Fruit fly (Drosophila melanogaster) whole organism, embryonic: ENCODE data around the gene Eip75B.

ENCODE experiments used
- Adf1 ChIP-seq: fragments of 200-800 bp; sonication (Bioruptor generic); IDR thresholded peaks from 2 replicates; pipeline ENCODE4 v1.3.6; 2022; ENCODE audit warnings: missing biosample characterization, missing genetic modification characterization
- Awh ChIP-seq: fragments of 200-800 bp; sonication (Bioruptor generic); IDR thresholded peaks from 2 replicates; pipeline ENCODE4, ENCODE4 v1.3.6; 2022; ENCODE audit warnings: missing biosample characterization, missing genetic modification characterization
- BtbVII ChIP-seq: fragments of 200-800 bp; sonication (Bioruptor generic); optimal IDR thresholded peaks from 3 replicates; lab custom pipeline; 2017; ENCODE audit warnings: missing biosample characterization, mild to moderate bottlenecking, missing genetic modification characterization
- CG10267 ChIP-seq: fragments of 200-800 bp; sonication (Bioruptor generic); optimal IDR thresholded peaks from 2 replicates; lab custom pipeline; 2018; ENCODE audit warnings: missing biosample characterization, mild to moderate bottlenecking, missing genetic modification characterization, moderate library complexity
- CG10654 ChIP-seq: fragments of 200-800 bp; sonication (Bioruptor generic); optimal IDR thresholded peaks from 2 replicates; lab custom pipeline; 2016; ENCODE audit warnings: missing biosample characterization, missing genetic modification characterization
- CG10959 ChIP-seq: fragments of 200-800 bp; sonication (Bioruptor generic); IDR thresholded peaks from 2 replicates; pipeline ENCODE4 v1.3.6; 2022; ENCODE audit warnings: missing biosample characterization, missing genetic modification characterization
- CG10979 ChIP-seq: fragments of 200-800 bp; sonication (Bioruptor generic); optimal IDR thresholded peaks from 2 replicates; lab custom pipeline; 2018; ENCODE audit warnings: missing biosample characterization, mild to moderate bottlenecking, missing genetic modification characterization, moderate library complexity
- CG12219 ChIP-seq: fragments of 200-800 bp; sonication (Bioruptor generic); optimal IDR thresholded peaks from 3 replicates; lab custom pipeline; 2018; ENCODE audit warnings: missing biosample characterization, mild to moderate bottlenecking, missing genetic modification characterization
- CG12299 ChIP-seq: fragments of 200-800 bp; sonication (Bioruptor generic); optimal IDR thresholded peaks from 2 replicates; lab custom pipeline; 2018; ENCODE audit warnings: missing biosample characterization, mild to moderate bottlenecking, missing genetic modification characterization
- CG1233 ChIP-seq: fragments of 200-800 bp; sonication (Bioruptor generic); optimal IDR thresholded peaks from 4 replicates; lab custom pipeline; 2018; ENCODE audit warnings: missing biosample characterization, mild to moderate bottlenecking, missing genetic modification characterization
- CG13624 ChIP-seq: fragments of 200-800 bp; sonication (Bioruptor generic); optimal IDR thresholded peaks from 2 replicates; lab custom pipeline; 2016; ENCODE audit warnings: missing biosample characterization, missing genetic modification characterization
- CG14050 ChIP-seq: fragments of 200-800 bp; sonication (Bioruptor generic); IDR thresholded peaks from 3 replicates; pipeline ENCODE4 v1.3.6; 2022; ENCODE audit warnings: missing biosample characterization, missing genetic modification characterization
- CG15011 ChIP-seq: fragments of 200-800 bp; sonication (Bioruptor generic); optimal IDR thresholded peaks from 3 replicates; lab custom pipeline; 2018; ENCODE audit warnings: missing biosample characterization, mild to moderate bottlenecking, missing genetic modification characterization
- CG15269 ChIP-seq: fragments of 200-800 bp; sonication (Bioruptor generic); optimal IDR thresholded peaks from 2 replicates; lab custom pipeline; 2018; ENCODE audit warnings: missing biosample characterization, mild to moderate bottlenecking, missing genetic modification characterization, moderate library complexity
- CG18619 ChIP-seq: fragments of 200-800 bp; sonication (Bioruptor generic); optimal IDR thresholded peaks from 3 replicates; lab custom pipeline; 2017; ENCODE audit warnings: missing biosample characterization, mild to moderate bottlenecking, missing genetic modification characterization
- CG3065 ChIP-seq: fragments of 200-800 bp; sonication (Bioruptor generic); optimal IDR thresholded peaks from 2 replicates; lab custom pipeline; 2016; ENCODE audit warnings: missing biosample characterization, missing genetic modification characterization
- CG3281 ChIP-seq: fragments of 200-800 bp; sonication (Bioruptor generic); optimal IDR thresholded peaks from 3 replicates; lab custom pipeline; 2017; ENCODE audit warnings: missing biosample characterization, mild to moderate bottlenecking, missing genetic modification characterization
- CG3847 ChIP-seq: fragments of 200-800 bp; sonication (Bioruptor generic); IDR thresholded peaks from 2 replicates; pipeline ENCODE4 v1.3.6; 2022; ENCODE audit warnings: missing biosample characterization, missing genetic modification characterization
- CG4360 ChIP-seq: fragments of 200-800 bp; sonication (Bioruptor generic); IDR thresholded peaks from 2 replicates; pipeline ENCODE4 v1.3.6; 2022; ENCODE audit warnings: missing biosample characterization, missing genetic modification characterization
- CG6791 ChIP-seq: fragments of 200-800 bp; sonication (Bioruptor generic); IDR thresholded peaks from 3 replicates; pipeline ENCODE4 v1.3.6; 2022; ENCODE audit warnings: missing biosample characterization, missing genetic modification characterization; ENCODE audit not compliant: partially characterized antibody
- CG6813 ChIP-seq: fragments of 200-800 bp; sonication (Bioruptor generic); optimal IDR thresholded peaks from 2 replicates; lab custom pipeline; 2017; ENCODE audit warnings: missing biosample characterization, missing genetic modification characterization, mild to moderate bottlenecking, moderate library complexity, missing genetic modification reagents
- CG8924 ChIP-seq: fragments of 200-800 bp; optimal IDR thresholded peaks from 3 replicates; lab custom pipeline; 2019; ENCODE audit warnings: missing biosample characterization, mild to moderate bottlenecking, missing genetic modification characterization, moderate library complexity
- Dbx ChIP-seq: fragments of 200-800 bp; sonication (Bioruptor generic); IDR thresholded peaks from 3 replicates; pipeline ENCODE4 v1.3.6; 2022; ENCODE audit warnings: missing biosample characterization, missing genetic modification characterization
- Drgx ChIP-seq: fragments of 200-800 bp; sonication (Bioruptor generic); IDR thresholded peaks from 2 replicates; pipeline ENCODE4 v1.3.6; 2022; ENCODE audit warnings: missing biosample characterization, missing genetic modification characterization
- Ets65A ChIP-seq: fragments of 200-800 bp; sonication (Bioruptor generic); peaks from one replicate; lab custom pipeline; 2016; ENCODE audit warnings: missing biosample characterization, missing genetic modification characterization
- GATAe ChIP-seq: fragments of 200-800 bp; sonication (Bioruptor generic); conservative IDR thresholded peaks from 2 replicates; pipeline ENCODE4 v1.3.6; 2022; ENCODE audit warnings: missing biosample characterization, missing genetic modification characterization
- Hr51 ChIP-seq, 2 experiments: fragments of 200-800 bp; sonication (Bioruptor generic); optimal IDR thresholded peaks; 2 replicates in 1 of 2; 3 replicates in 1 of 2; lab custom pipeline; 2016 to 2018; ENCODE audit warnings: missing biosample characterization in 2 of 2, missing genetic modification characterization in 2 of 2, mild to moderate bottlenecking in 1 of 2, moderate library complexity in 1 of 2
- Hr78 ChIP-seq, 2 experiments: fragments of 200-800 bp in 1 of 2; fragments of >200 bp in 1 of 2; sonication (Bioruptor generic) in 1 of 2; optimal IDR thresholded peaks; 2 replicates each; lab custom pipeline; 2017 to 2019; ENCODE audit warnings: missing biosample characterization in 2 of 2, missing genetic modification characterization in 2 of 2, mild to moderate bottlenecking in 1 of 2, moderate library complexity in 1 of 2
- Nf-YA ChIP-seq: fragments of 200-800 bp; sonication (Bioruptor generic); IDR thresholded peaks from 2 replicates; pipeline ENCODE4 v1.3.6; 2022; ENCODE audit warnings: missing biosample characterization, missing genetic modification characterization
- Nf-YC ChIP-seq: fragments of 200-800 bp; optimal IDR thresholded peaks from 3 replicates; lab custom pipeline; 2019; ENCODE audit warnings: missing biosample characterization, mild to moderate bottlenecking, missing genetic modification characterization, moderate library complexity
- Ptx1 ChIP-seq: fragments of 200-800 bp; sonication (Bioruptor generic); IDR thresholded peaks from 2 replicates; pipeline ENCODE4 v1.3.6; 2022; ENCODE audit warnings: missing biosample characterization, missing genetic modification characterization
- Rfx ChIP-seq: fragments of 200-800 bp; sonication (Bioruptor generic); IDR thresholded peaks from 2 replicates; pipeline ENCODE4 v1.3.6; 2022; ENCODE audit warnings: missing biosample characterization, missing genetic modification characterization
- az2 ChIP-seq: fragments of 200-800 bp; sonication (Bioruptor generic); optimal IDR thresholded peaks from 3 replicates; lab custom pipeline; 2016; ENCODE audit warnings: missing biosample characterization, missing genetic modification characterization
- corto ChIP-seq: fragments of 200-800 bp; sonication (Bioruptor generic); optimal IDR thresholded peaks from 2 replicates; lab custom pipeline; 2016; ENCODE audit warnings: missing biosample characterization, mild to moderate bottlenecking, missing genetic modification characterization, moderate library complexity
- crc ChIP-seq: fragments of 200-800 bp; sonication (Bioruptor generic); optimal IDR thresholded peaks from 2 replicates; lab custom pipeline; 2016; ENCODE audit warnings: missing biosample characterization, missing genetic modification characterization
- en ChIP-seq: fragments of 200-800 bp; sonication (Bioruptor generic); optimal IDR thresholded peaks from 2 replicates; lab custom pipeline; 2016; ENCODE audit warnings: missing biosample characterization, missing genetic modification characterization
- gro ChIP-seq: fragments of 200-800 bp; sonication (Bioruptor generic); optimal IDR thresholded peaks from 2 replicates; lab custom pipeline; 2016; ENCODE audit warnings: missing biosample characterization, missing genetic modification characterization
- inv ChIP-seq: fragments of 200-800 bp; sonication (Bioruptor generic); IDR thresholded peaks from 2 replicates; pipeline ENCODE4 v1.3.6; 2022; ENCODE audit warnings: missing biosample characterization, missing genetic modification characterization; ENCODE audit not compliant: partially characterized antibody
- lab ChIP-seq: fragments of 200-800 bp; sonication (Bioruptor generic); optimal IDR thresholded peaks from 3 replicates; lab custom pipeline; 2017; ENCODE audit warnings: missing biosample characterization, missing genetic modification characterization, mild to moderate bottlenecking, moderate library complexity, missing genetic modification reagents
- lbe ChIP-seq: fragments of 200-800 bp; sonication (Bioruptor generic); optimal IDR thresholded peaks from 2 replicates; lab custom pipeline; 2016; ENCODE audit warnings: missing biosample characterization, mild to moderate bottlenecking, missing genetic modification characterization
- lmd ChIP-seq: fragments of 200-800 bp; sonication (Bioruptor generic); IDR thresholded peaks from 2 replicates; pipeline ENCODE4 v1.3.6; 2022; ENCODE audit warnings: missing biosample characterization, missing genetic modification characterization
- pho ChIP-seq: fragments of 200-800 bp; sonication (Bioruptor generic); optimal IDR thresholded peaks from 2 replicates; lab custom pipeline; 2016; ENCODE audit warnings: missing biosample characterization, missing genetic modification characterization
- prd ChIP-seq, 3 experiments: fragments of >200 bp in 2 of 3; fragments of 200-800 bp in 1 of 3; sonication (Bioruptor generic) in 1 of 3; optimal IDR thresholded peaks in 2 of 3; IDR thresholded peaks in 1 of 3; 2 replicates in 2 of 3; 3 replicates in 1 of 3; pipeline versions ENCODE4 v1.3.6 to Lab custom; 2017 to 2022; ENCODE audit warnings: missing biosample characterization in 1 of 3, missing genetic modification characterization in 1 of 3
- sd ChIP-seq: fragments of 200-800 bp; sonication (Bioruptor generic); optimal IDR thresholded peaks from 3 replicates; lab custom pipeline; 2018; ENCODE audit warnings: missing biosample characterization, mild to moderate bottlenecking, missing genetic modification characterization, moderate library complexity
- tna ChIP-seq: fragments of 200-800 bp; sonication (Bioruptor generic); IDR thresholded peaks from 2 replicates; pipeline ENCODE4 v1.3.6; 2022; ENCODE audit warnings: missing biosample characterization, missing genetic modification characterization; ENCODE audit not compliant: partially characterized antibody

Gene Eip75B

dm6 chr3L:18019645-18020509 is 44.6 kb downstream of the Eip75B start (continued):
- TF ChIP-seq CG10267 (tag; lab: Kevin White, UChicago) = peak; percentile 79

DNA sequence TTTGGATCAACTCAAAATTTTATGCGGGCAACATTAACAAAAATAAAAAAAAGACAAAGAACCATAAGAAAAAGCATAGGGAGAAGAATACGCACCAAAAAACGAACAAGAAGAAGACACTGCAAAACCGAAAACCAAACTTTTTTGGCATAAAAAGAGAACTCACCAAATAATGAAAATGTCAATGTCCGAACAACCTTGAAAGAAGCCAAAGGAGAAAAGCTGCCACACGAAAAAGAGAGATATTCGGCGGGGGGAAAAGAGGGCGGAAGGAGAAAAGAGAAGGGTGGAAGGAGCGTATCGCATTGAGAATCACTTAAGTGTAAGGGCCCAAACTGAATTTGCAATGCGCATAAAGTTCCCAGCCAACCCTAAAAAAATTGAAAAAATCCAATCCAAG is 45.5 kb downstream of the Eip75B start:
- TF ChIP-seq CG6791 = no peak
- peak; percentile 24 for TF ChIP-seq lbe (GFP tag; lab: Kevin White, UChicago)

DNA sequence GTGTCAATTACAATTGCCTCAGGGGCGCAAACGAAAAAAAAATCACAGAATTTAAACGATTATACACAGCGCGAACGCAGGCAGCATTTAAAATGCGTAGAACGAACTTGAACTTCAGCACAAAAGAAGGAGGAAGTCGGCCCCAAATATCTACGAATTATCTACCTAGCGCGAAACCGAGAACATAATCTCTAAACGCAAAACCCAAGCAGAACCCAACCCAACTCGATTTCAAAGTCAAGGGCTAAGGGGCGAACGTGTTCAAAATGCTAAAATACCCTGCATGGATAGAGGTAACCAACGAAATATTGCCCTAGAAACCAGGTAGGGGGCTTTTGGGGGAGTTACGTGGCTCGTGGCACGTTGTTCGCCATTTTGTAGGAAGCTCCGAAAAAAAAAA is 45.9 kb downstream of the Eip75B start:
- TF ChIP-seq Dbx (GFP tag; lab: Robert Waterston, UW) = 0 out of 3 replicates have a peak, but pooled peaks have one; percentile 37
- TF ChIP-seq Nf-YA = no peak
- peak; percentile 3 for TF ChIP-seq CG3281
- TF ChIP-seq sd (tag; lab: Kevin White, UChicago) = peak; percentile 24
- TF ChIP-seq pho = no peak
- no peak for TF ChIP-seq corto (GFP tag; lab: Kevin White, UChicago)
- no peak for TF ChIP-seq CG6813 (GFP tag; lab: Kevin White, UChicago)
- no peak for TF ChIP-seq CG10959 (GFP tag; lab: Robert Waterston, UW)
- no peak; the same call in 1 of the 2 replicates for TF ChIP-seq Adf1
- no peak for TF ChIP-seq CG3847 (GFP tag; lab: Robert Waterston, UW)
- TF ChIP-seq CG14050 = no peak
- TF ChIP-seq CG1233 = no peak
- no peak for TF ChIP-seq en
- no peak for TF ChIP-seq Ptx1 (GFP tag; lab: Robert Waterston, UW)
- TF ChIP-seq BtbVII (GFP tag; lab: Kevin White, UChicago) = no peak
- TF ChIP-seq inv (GFP tag; lab: Robert Waterston, UW) = no peak
- TF ChIP-seq lab (GFP tag; lab: Kevin White, UChicago) = peak; percentile 27
- no peak for TF ChIP-seq CG6791
- TF ChIP-seq tna (GFP tag; lab: Robert Waterston, UW) = no peak
- peak; percentile 61 for TF ChIP-seq Ets65A (GFP tag; lab: Kevin White, UChicago)
- peak; percentile 0 for TF ChIP-seq CG15011 (GFP tag; lab: Kevin White, UChicago)
- TF ChIP-seq CG15269 (tag; lab: Kevin White, UChicago) = no peak
- no peak for TF ChIP-seq Nf-YC (tag; lab: Kevin White, UChicago)
- TF ChIP-seq CG12219 (GFP tag; lab: Kevin White, UChicago) = no peak
- TF ChIP-seq CG8924 = no peak
- no peak for TF ChIP-seq prd (optimal IDR thresholded peaks at IDR 0.05; lab: Kevin White, UChicago)
- TF ChIP-seq prd (GFP tag; IDR thresholded peaks at IDR 0.05; lab: Robert Waterston, UW) = no peak
- no peak for TF ChIP-seq gro (GFP tag; lab: Kevin White, UChicago)
- no peak for TF ChIP-seq GATAe (GFP tag; lab: Robert Waterston, UW)
- no peak for TF ChIP-seq Drgx (GFP tag; lab: Robert Waterston, UW)
- peak; percentile 13 for TF ChIP-seq CG13624
- TF ChIP-seq CG18619 (GFP tag; lab: Kevin White, UChicago) = no peak
- TF ChIP-seq CG10654 (GFP tag; lab: Kevin White, UChicago) = no peak
- no peak for TF ChIP-seq CG10979
- peak; percentile 60 for TF ChIP-seq Rfx (GFP tag; lab: Robert Waterston, UW)
- TF ChIP-seq az2 (GFP tag; lab: Kevin White, UChicago) = no peak
- TF ChIP-seq crc (GFP tag; lab: Kevin White, UChicago) = no peak
- no peak for TF ChIP-seq Hr51 (GFP tag; optimal IDR thresholded peaks at IDR 0.05; lab: Kevin White, UChicago)
- no peak for TF ChIP-seq CG3065 (GFP tag; lab: Kevin White, UChicago)
- TF ChIP-seq CG4360 (GFP tag; lab: Robert Waterston, UW) = no peak
- peak; percentile 18; the same call in 1 of the 2 replicates for TF ChIP-seq lmd
- TF ChIP-seq Hr78 (GFP tag; optimal IDR thresholded peaks at IDR 0.05; lab: Kevin White, UChicago) = no peak
- TF ChIP-seq CG12299 (tag; lab: Kevin White, UChicago) = no peak
- TF ChIP-seq Awh = no peak
